Fruit fly (Drosophila melanogaster): ENCODE measurements around the gene CG42654.

Gene CG42654

DNA sequence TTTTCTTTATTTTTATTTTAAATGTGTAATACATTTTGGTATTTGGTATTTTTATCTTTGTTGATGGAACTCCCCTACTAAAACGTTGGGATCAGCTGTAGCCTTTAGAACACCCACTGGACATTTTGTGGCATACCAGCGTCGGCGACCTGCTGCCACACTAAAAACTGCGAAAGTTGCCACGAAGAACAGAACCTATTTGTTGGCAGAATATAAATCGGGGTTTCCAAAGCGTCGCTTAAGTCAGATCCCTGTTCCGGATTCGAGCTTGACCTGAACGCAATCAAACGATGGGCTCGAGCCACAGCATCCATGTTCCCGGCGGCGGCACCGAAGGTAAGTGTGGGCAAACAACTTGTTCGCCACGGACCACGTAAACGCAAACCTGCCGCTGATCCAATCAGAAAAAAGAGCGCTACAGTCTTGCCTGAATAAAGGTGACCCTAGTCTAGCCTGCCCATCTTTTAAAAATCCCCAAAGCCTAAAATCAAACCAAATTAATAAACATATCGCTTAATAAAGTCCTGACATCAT, 29.5 kb downstream of the CG42654 start, which contains the start of gene Grasp65 (continued):
- TF ChIP-seq lov (optimal IDR thresholded peaks at IDR 0.05) (no peak), lov (GFP tag; IDR thresholded peaks at IDR 0.05) (no peak), CG6765 (GFP tag; optimal IDR thresholded peaks at IDR 0.05) (peak; percentile 33), BtbVII (GFP tag; optimal IDR thresholded peaks at IDR 0.05) (no peak), CG17829 (tag; optimal IDR thresholded peaks at IDR 0.05) (peak; percentile 30), phol (tag; optimal IDR thresholded peaks at IDR 0.05) (peak; percentile 29), BEAF-32 (GFP tag; optimal IDR thresholded peaks at IDR 0.05) (peak; percentile 5), MBD-R2 (GFP tag; IDR thresholded peaks at IDR 0.05) (peak; percentile 87), gfzf (GFP tag; optimal IDR thresholded peaks at IDR 0.05) (peak; percentile 77), CG17361 (GFP tag; IDR thresholded peaks at IDR 0.05) (peak; percentile 42; the same call in 1 of the 3 replicates), tap (tag; optimal IDR thresholded peaks at IDR 0.05) (peak; percentile 32), CG13424 (tag; optimal IDR thresholded peaks at IDR 0.05) (peak; percentile 17), Dad (GFP tag; optimal IDR thresholded peaks at IDR 0.05) (no peak), CG7928 (GFP tag; optimal IDR thresholded peaks at IDR 0.05) (no peak), grau (tag; optimal IDR thresholded peaks at IDR 0.05) (peak; percentile 89), CG32772 (GFP tag; IDR thresholded peaks at IDR 0.05) (0 out of 2 replicates have a peak, but pooled peaks have one; percentile 29), CG18262 (tag; optimal IDR thresholded peaks at IDR 0.05) (peak; percentile 38), Dek (tag; optimal IDR thresholded peaks at IDR 0.05) (peak; percentile 32), B-H1 (GFP tag; IDR thresholded peaks at IDR 0.05) (no peak), Mrtf (GFP tag; IDR thresholded peaks at IDR 0.05) (no peak), crp (GFP tag; optimal IDR thresholded peaks at IDR 0.05) (peak; percentile 15 to 91), CG34422 (GFP tag; IDR thresholded peaks at IDR 0.05) (0 out of 3 replicates have a peak, but pooled peaks have one; percentile 12), Sox102F (GFP tag; optimal IDR thresholded peaks at IDR 0.05) (no peak), bbx (GFP tag; IDR thresholded peaks at IDR 0.05; ENCODE audit: partially characterized antibody) (peak; percentile 40; the same call in 1 of the 2 replicates), ato (GFP tag; IDR thresholded peaks at IDR 0.05; ENCODE audit: partially characterized antibody) (0 out of 2 replicates have a peak, but pooled peaks have one; percentile 26), CG1603 (tag; optimal IDR thresholded peaks at IDR 0.05) (peak; percentile 38), her (GFP tag; optimal IDR thresholded peaks at IDR 0.05) (peak; percentile 15), CG2712 (tag; optimal IDR thresholded peaks at IDR 0.05) (peak; percentile 63), Med (GFP tag) (peak; percentile 61), CG12236 (GFP tag; optimal IDR thresholded peaks at IDR 0.05) (no peak), Nf-YC (tag; optimal IDR thresholded peaks at IDR 0.05) (peak; percentile 77), sug (tag; optimal IDR thresholded peaks at IDR 0.05) (peak; percentile 27), CG10147 (GFP tag; optimal IDR thresholded peaks at IDR 0.05) (peak; percentile 28), Fer1 (GFP tag; optimal IDR thresholded peaks at IDR 0.05) (peak; percentile 18), disco-r (GFP tag; optimal IDR thresholded peaks at IDR 0.05) (no peak), dysf (GFP tag; IDR thresholded peaks at IDR 0.05) (0 out of 3 replicates have a peak, but pooled peaks have one; percentile 17), CG31224 (GFP tag; IDR thresholded peaks at IDR 0.05) (no peak), Dp (GFP tag; optimal IDR thresholded peaks at IDR 0.05) (peak; percentile 3), lola (GFP tag; optimal IDR thresholded peaks at IDR 0.05) (no peak), stwl (tag; optimal IDR thresholded peaks at IDR 0.05) (peak; percentile 21), nerfin-1 (tag; optimal IDR thresholded peaks at IDR 0.05) (peak; percentile 14), hkb (optimal IDR thresholded peaks at IDR 0.05) (no peak), hkb (GFP tag; IDR thresholded peaks at IDR 0.05) (0 out of 2 replicates have a peak, but pooled peaks have one; percentile 15), CG10267 (tag; optimal IDR thresholded peaks at IDR 0.05) (peak; percentile 59), CG31441 (GFP tag; IDR thresholded peaks at IDR 0.05) (peak; percentile 29; the same call in 1 of the 2 replicates), usp (GFP tag; optimal IDR thresholded peaks at IDR 0.05) (no peak), pfk (GFP tag; optimal IDR thresholded peaks at IDR 0.05) (no peak), PHDP (tag; optimal IDR thresholded peaks at IDR 0.05) (peak; percentile 32), D19A (tag; optimal IDR thresholded peaks at IDR 0.05) (peak; percentile 21)

Measured in whole organism, embryonic.